Worm (Caenorhabditis elegans): ENCODE data around the gene F53A3.7.

F53A3.7 gene

DNA sequence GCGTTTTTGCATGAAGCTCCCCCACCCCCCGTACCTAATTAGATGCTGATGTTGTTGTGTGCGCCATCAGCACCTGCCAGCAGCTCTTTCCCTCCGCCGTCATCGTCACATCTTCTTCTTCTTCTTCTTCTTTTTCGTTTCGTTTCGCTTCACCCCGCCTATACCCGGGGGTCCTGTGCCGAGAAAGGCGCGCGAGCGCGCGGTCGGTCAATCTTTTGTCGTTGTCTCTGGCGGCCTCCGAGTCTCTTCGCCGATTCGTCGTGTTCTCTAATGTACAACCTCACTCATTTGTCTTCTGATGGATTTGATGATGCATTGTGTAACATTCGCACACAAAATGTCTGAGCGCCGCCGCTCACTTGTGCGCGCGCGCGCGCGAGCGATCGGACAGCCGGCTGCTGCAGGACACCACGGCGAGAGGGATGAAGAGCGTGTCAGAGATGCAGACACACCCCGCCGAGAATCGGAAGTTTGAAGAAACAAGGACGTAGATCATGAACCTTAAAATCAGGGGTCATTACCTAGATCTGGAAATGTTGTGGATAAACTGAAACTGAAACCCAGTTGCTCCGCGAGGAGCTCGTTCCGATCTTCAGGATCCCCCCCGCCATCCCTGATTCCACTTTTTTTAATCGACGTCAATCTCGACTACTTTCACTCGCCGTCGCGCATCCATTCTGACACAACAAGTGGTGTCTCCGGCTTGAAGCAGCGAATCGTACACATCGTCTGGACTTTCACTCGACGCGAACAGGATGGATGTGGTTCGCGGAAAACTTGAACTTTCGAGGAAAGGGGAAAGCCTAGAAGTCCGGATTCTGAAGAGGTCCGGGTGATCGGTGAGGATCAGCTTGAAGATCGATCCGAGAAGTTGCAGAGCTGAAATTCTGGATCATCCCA lies 27.7 kb upstream of the F53A3.7 start (continued):
- TF ChIP-seq unc-30 (tag; optimal IDR thresholded peaks at IDR 0.05): no peak
- TF ChIP-seq C34B4.2 (tag; optimal IDR thresholded peaks at IDR 0.05): no peak
- TF ChIP-seq nhr-71 (tag; optimal IDR thresholded peaks at IDR 0.05): peak; percentile 99
- TF ChIP-seq unc-98 (GFP tag; IDR thresholded peaks at IDR 0.05): peak; percentile 30; the same call in 1 of the 2 replicates
- TF ChIP-seq lin-13 (GFP tag; optimal IDR thresholded peaks at IDR 0.05): peak; percentile 84
- TF ChIP-seq pqm-1 (tag; optimal IDR thresholded peaks at IDR 0.05): no peak
- TF ChIP-seq hlh-17 (GFP tag; optimal IDR thresholded peaks at IDR 0.05; ENCODE audit: borderline replicate concordance): no peak
- TF ChIP-seq lin-39 (tag; optimal IDR thresholded peaks at IDR 0.05): peak; percentile 90

- no peak for TF ChIP-seq nhr-84 (tag; optimal IDR thresholded peaks at IDR 0.05)
- TF ChIP-seq ztf-4 (tag; optimal IDR thresholded peaks at IDR 0.05): peak; percentile 94
- TF ChIP-seq C34B4.2 (tag; optimal IDR thresholded peaks at IDR 0.05): peak; percentile 47
- TF ChIP-seq lsy-2 (tag; optimal IDR thresholded peaks at IDR 0.05): peak; percentile 91 to 93
- TF ChIP-seq zag-1 (tag; optimal IDR thresholded peaks at IDR 0.05): peak; percentile 84
- peak; percentile 86 for TF ChIP-seq efl-3 (GFP tag; optimal IDR thresholded peaks at IDR 0.05)
- TF ChIP-seq nhr-77 (tag; optimal IDR thresholded peaks at IDR 0.05): peak; percentile 92
- TF ChIP-seq mef-2 (tag; optimal IDR thresholded peaks at IDR 0.05): peak; percentile 93
- peak; percentile 68 to 87 for TF ChIP-seq lin-35 (GFP tag; optimal IDR thresholded peaks at IDR 0.05)
- TF ChIP-seq snu-23 (GFP tag; optimal IDR thresholded peaks at IDR 0.05): peak; percentile 98
- TF ChIP-seq sox-4 (tag; optimal IDR thresholded peaks at IDR 0.05): peak; percentile 94
- peak in 1 of 2 experiments; percentile 89 for TF ChIP-seq ztf-11 (tag; optimal IDR thresholded peaks at IDR 0.05)
- peak; percentile 71 for TF ChIP-seq vab-15 (tag; optimal IDR thresholded peaks at IDR 0.05)
- TF ChIP-seq egl-13 (tag; optimal IDR thresholded peaks at IDR 0.05): peak; percentile 99
- TF ChIP-seq nhr-19 (GFP tag; conservative IDR thresholded peaks at IDR 0.05): peak; percentile 98
- no peak for TF ChIP-seq sptf-1 (tag; optimal IDR thresholded peaks at IDR 0.05)
- TF ChIP-seq skn-1 (tag; optimal IDR thresholded peaks at IDR 0.05): peak; percentile 86
- peak; percentile 99 for TF ChIP-seq nhr-47 (tag; optimal IDR thresholded peaks at IDR 0.05)
- TF ChIP-seq unc-98 (GFP tag; IDR thresholded peaks at IDR 0.05): peak; percentile 22; the same call in 1 of the 2 replicates
- TF ChIP-seq mab-9 (GFP tag; IDR thresholded peaks at IDR 0.05): peak; percentile 88
- TF ChIP-seq ceh-90 (tag; optimal IDR thresholded peaks at IDR 0.05): no peak
- peak; percentile 89 for TF ChIP-seq aha-1 (tag; optimal IDR thresholded peaks at IDR 0.05)
- TF ChIP-seq nhr-12 (tag; optimal IDR thresholded peaks at IDR 0.05): peak; percentile 6
- peak; percentile 89 for TF ChIP-seq lin-39 (tag; optimal IDR thresholded peaks at IDR 0.05)
- TF ChIP-seq blmp-1 (tag; optimal IDR thresholded peaks at IDR 0.05): peak; percentile 96
- peak; percentile 40 for TF ChIP-seq lin-15B (tag; optimal IDR thresholded peaks at IDR 0.05)
- TF ChIP-seq aly-2 (tag; optimal IDR thresholded peaks at IDR 0.05): peak; percentile 85
- no peak for TF ChIP-seq pag-3 (tag; optimal IDR thresholded peaks at IDR 0.05; ENCODE audit: borderline replicate concordance, insufficient read depth)
- TF ChIP-seq isw-1 (GFP tag; IDR thresholded peaks at IDR 0.05): peak; percentile 79
- no peak for TF ChIP-seq unc-30 (tag; optimal IDR thresholded peaks at IDR 0.05)
- peak; percentile 82 for TF ChIP-seq mep-1 (tag; optimal IDR thresholded peaks at IDR 0.05)
- TF ChIP-seq lin-13 (GFP tag; optimal IDR thresholded peaks at IDR 0.05): peak; percentile 86
- peak; percentile 64 to 71 (median 70) for TF ChIP-seq dpl-1 (GFP tag; optimal IDR thresholded peaks at IDR 0.05)
- TF ChIP-seq pqm-1 (tag; optimal IDR thresholded peaks at IDR 0.05): peak; percentile 94
- TF ChIP-seq mdl-1 (tag; optimal IDR thresholded peaks at IDR 0.05): peak; percentile 75 to 96
- TF ChIP-seq fkh-4 (tag; optimal IDR thresholded peaks at IDR 0.05; ENCODE audit: borderline replicate concordance): peak; percentile 70
- TF ChIP-seq swsn-7 (tag; optimal IDR thresholded peaks at IDR 0.05): peak; percentile 98
- peak; percentile 97 for TF ChIP-seq unc-130 (tag; optimal IDR thresholded peaks at IDR 0.05)
- TF ChIP-seq fkh-8 (tag; optimal IDR thresholded peaks at IDR 0.05): peak; percentile 96
- TF ChIP-seq nhr-20 (tag; optimal IDR thresholded peaks at IDR 0.05): peak; percentile 100
- peak; percentile 78 for TF ChIP-seq snpc-4 (tag; optimal IDR thresholded peaks at IDR 0.05)
- peak; percentile 80 for TF ChIP-seq C04F5.9 (tag; optimal IDR thresholded peaks at IDR 0.05)
- TF ChIP-seq rnt-1 (tag; optimal IDR thresholded peaks at IDR 0.05): peak; percentile 94
- TF ChIP-seq sup-37 (GFP tag; optimal IDR thresholded peaks at IDR 0.05): peak; percentile 85
- TF ChIP-seq lir-3 (tag; optimal IDR thresholded peaks at IDR 0.05; ENCODE audit: poor library complexity): peak; percentile 88
These were observed 26.2 kb upstream of the F53A3.7 start for ce11 chrIII:1925048-1925537.
